Worm (Caenorhabditis elegans) whole organism, midembryonic: ENCODE data around the gene T05G5.1.

ENCODE experiments used
- T22C8.4 ChIP-seq: fragments of 200-800 bp; sonication (Bioruptor generic); IDR thresholded peaks from 2 replicates; pipeline ENCODE4 v1.3.6; 2022; ENCODE audit warnings: missing genetic modification characterization, missing compliant biosample characterization
- cog-1 ChIP-seq: sonication (generic microtip); optimal IDR thresholded peaks from 2 replicates; lab custom pipeline; 2016; ENCODE audit warnings: missing genetic modification characterization, missing compliant biosample characterization
- flt-1 ChIP-seq: fragments of 200-800 bp; sonication (Bioruptor generic); IDR thresholded peaks from 2 replicates; pipeline ENCODE4 v1.3.6; 2022; ENCODE audit warnings: missing genetic modification characterization, missing compliant biosample characterization
- klf-2 ChIP-seq: fragments of 200-800 bp; sonication (Bioruptor generic); conservative IDR thresholded peaks from 2 replicates; pipeline ENCODE4 v1.3.6; 2022; ENCODE audit warnings: missing genetic modification reagents, missing genetic modification characterization, missing compliant biosample characterization
- med-1 ChIP-seq: sonication (generic microtip); optimal IDR thresholded peaks from 2 replicates; lab custom pipeline; 2017; ENCODE audit warnings: missing genetic modification characterization, mild to moderate bottlenecking, missing compliant biosample characterization, antibody characterized with exemption, missing genetic modification reagents; ENCODE audit not compliant: insufficient read depth
- ref-1 ChIP-seq: fragments of 200-800 bp; sonication (Bioruptor generic); conservative IDR thresholded peaks from 2 replicates; pipeline ENCODE4 v1.3.6; 2022; ENCODE audit warnings: missing genetic modification reagents, missing genetic modification characterization, missing compliant biosample characterization
- tab-1 ChIP-seq: fragments of 200-800 bp; sonication (Bioruptor generic); IDR thresholded peaks from 2 replicates; pipeline ENCODE4 v1.3.6; 2022; ENCODE audit warnings: missing genetic modification characterization, missing compliant biosample characterization
- ztf-23 ChIP-seq: fragments of 200-800 bp; sonication (Bioruptor generic); IDR thresholded peaks from 2 replicates; pipeline ENCODE4 v1.3.6; 2022; ENCODE audit warnings: missing genetic modification reagents, missing genetic modification characterization, missing compliant biosample characterization
- ztf-29 ChIP-seq: fragments of 200-800 bp; sonication (Bioruptor generic); IDR thresholded peaks from 2 replicates; pipeline ENCODE4 v1.3.6; 2022; ENCODE audit warnings: missing genetic modification reagents, missing genetic modification characterization, missing compliant biosample characterization

The T05G5.1 gene

ce11 chrIII:9727439-9727838, 15.7 kb downstream of the T05G5.1 start, which contains the start of gene C07A9.12:
Gene C07A9.12, minus strand, starts transcription at chrIII:9727539.
- no peak for TF ChIP-seq ztf-29
- TF ChIP-seq T22C8.4 (GFP tag; lab: Robert Waterston, UW) = no peak
- no peak for TF ChIP-seq cog-1 (tag; lab: Kevin White, UChicago)

- TF ChIP-seq T22C8.4 (GFP tag; lab: Robert Waterston, UW) (no peak), ztf-29 (no peak), cog-1 (tag; lab: Kevin White, UChicago) (no peak), ztf-23 (GFP tag; lab: Robert Waterston, UW) (no peak), ref-1 (GFP tag; lab: Robert Waterston, UW) (no peak), med-1 (no peak)
These were observed 18.0 kb downstream of the T05G5.1 start, which contains the start of gene clec-162 for ce11 chrIII:9725114-9725513. Gene clec-162, minus strand, starts transcription at chrIII:9725214.

ce11 chrIII:9721991-9722390, 21.1 kb downstream of the T05G5.1 start:
- TF ChIP-seq ref-1 (GFP tag; lab: Robert Waterston, UW) (no peak), ztf-23 (GFP tag; lab: Robert Waterston, UW) (no peak)

ce11 chrIII:9720191-9720590, 22.9 kb downstream of the T05G5.1 start, which contains the start of gene ncx-7:
Gene ncx-7, minus strand, starts transcription at chrIII:9720291.
- TF ChIP-seq ref-1 (GFP tag; lab: Robert Waterston, UW) = no peak
- TF ChIP-seq klf-2 (GFP tag; lab: Robert Waterston, UW) = no peak

- TF ChIP-seq tab-1 (GFP tag; lab: Robert Waterston, UW) (no peak), T22C8.4 (GFP tag; lab: Robert Waterston, UW) (no peak), ztf-23 (GFP tag; lab: Robert Waterston, UW) (no peak), klf-2 (GFP tag; lab: Robert Waterston, UW) (no peak), ref-1 (GFP tag; lab: Robert Waterston, UW) (no peak), med-1 (no peak), ztf-29 (no peak), cog-1 (tag; lab: Kevin White, UChicago) (no peak), flt-1 (GFP tag; lab: Robert Waterston, UW) (no peak)
These were observed 25.9 kb downstream of the T05G5.1 start for ce11 chrIII:9717243-9717642.

ce11 chrIII:9714731-9715130, 28.4 kb downstream of the T05G5.1 start:
- TF ChIP-seq cog-1 (tag; lab: Kevin White, UChicago) = no peak

ce11 chrIII:9713862-9714261, 29.3 kb downstream of the T05G5.1 start, which contains the start of gene ncx-6:
Gene ncx-6, minus strand, starts transcription at chrIII:9713949.
- TF ChIP-seq tab-1 (GFP tag; lab: Robert Waterston, UW) = no peak
- no peak for TF ChIP-seq cog-1 (tag; lab: Kevin White, UChicago)
- no peak for TF ChIP-seq flt-1 (GFP tag; lab: Robert Waterston, UW)
- no peak for TF ChIP-seq ztf-29
- TF ChIP-seq ztf-23 (GFP tag; lab: Robert Waterston, UW) = no peak
- no peak for TF ChIP-seq T22C8.4 (GFP tag; lab: Robert Waterston, UW)
- TF ChIP-seq ref-1 (GFP tag; lab: Robert Waterston, UW) = no peak
- TF ChIP-seq med-1 = no peak
- no peak for TF ChIP-seq klf-2 (GFP tag; lab: Robert Waterston, UW)

- TF ChIP-seq cog-1 (tag; lab: Kevin White, UChicago) (no peak), ztf-23 (GFP tag; lab: Robert Waterston, UW) (no peak), tab-1 (GFP tag; lab: Robert Waterston, UW) (no peak), T22C8.4 (GFP tag; lab: Robert Waterston, UW) (no peak), klf-2 (GFP tag; lab: Robert Waterston, UW) (no peak), med-1 (no peak)
These were observed 30.0 kb downstream of the T05G5.1 start for ce11 chrIII:9713182-9713581.

- TF ChIP-seq med-1 (no peak), klf-2 (GFP tag; lab: Robert Waterston, UW) (no peak), T22C8.4 (GFP tag; lab: Robert Waterston, UW) (no peak), cog-1 (tag; lab: Kevin White, UChicago) (no peak), flt-1 (GFP tag; lab: Robert Waterston, UW) (no peak), ztf-23 (GFP tag; lab: Robert Waterston, UW) (no peak), ztf-29 (no peak), tab-1 (GFP tag; lab: Robert Waterston, UW) (no peak), ref-1 (GFP tag; lab: Robert Waterston, UW) (no peak)
These were observed 32.0 kb downstream of the T05G5.1 start for ce11 chrIII:9711163-9711562.

ce11 chrIII:9705157-9705905, 37.8 kb downstream of the T05G5.1 start:
- no peak for TF ChIP-seq cog-1 (tag; lab: Kevin White, UChicago)
- TF ChIP-seq flt-1 (GFP tag; lab: Robert Waterston, UW) = no peak; the same call in 1 of the 2 replicates
- TF ChIP-seq ztf-29 = no peak

ce11 chrIII:9704606-9704938, 38.6 kb downstream of the T05G5.1 start:
- TF ChIP-seq ztf-23 (GFP tag; lab: Robert Waterston, UW) = no peak
